Worm (Caenorhabditis elegans): ENCODE data around the gene spp-11.

ce11 chrII:6398406-6398805 lies 8.8 kb downstream of the spp-11 start, which contains the start of gene zig-10:
- no peak for TF ChIP-seq hlh-13 (GFP tag; optimal IDR thresholded peaks at IDR 0.05)
- TF ChIP-seq fkh-10 (GFP tag; optimal IDR thresholded peaks at IDR 0.05), result no peak
- TF ChIP-seq hlh-6 (tag; optimal IDR thresholded peaks at IDR 0.05), result no peak
- no peak for TF ChIP-seq T23F11.4 (GFP tag; optimal IDR thresholded peaks at IDR 0.05)
- TF ChIP-seq pha-4 (tag; optimal IDR thresholded peaks at IDR 0.05), result no peak
- TF ChIP-seq elt-4 (tag; optimal IDR thresholded peaks at IDR 0.05), result no peak
- no peak for TF ChIP-seq sox-2 (GFP tag; IDR thresholded peaks at IDR 0.05)
- no peak for TF ChIP-seq elt-2 (tag; optimal IDR thresholded peaks at IDR 0.05)
- no peak for TF ChIP-seq pqm-1 (tag; optimal IDR thresholded peaks at IDR 0.05)

All from whole organism, late embryonic.